Worm (Caenorhabditis elegans) whole organism, L4 larva: ENCODE measurements around the gene fbxa-84.

Source experiments
- ztf-11 ChIP-seq: fragments of 150-350 bp; optimal IDR thresholded peaks from 2 replicates; lab custom pipeline; 2014; ENCODE audit warnings: missing biosample characterization, missing genetic modification characterization
- ztf-7 ChIP-seq: fragments of 150-350 bp; optimal IDR thresholded peaks from 2 replicates; lab custom pipeline; 2014; ENCODE audit warnings: missing biosample characterization, missing genetic modification characterization

DNA sequence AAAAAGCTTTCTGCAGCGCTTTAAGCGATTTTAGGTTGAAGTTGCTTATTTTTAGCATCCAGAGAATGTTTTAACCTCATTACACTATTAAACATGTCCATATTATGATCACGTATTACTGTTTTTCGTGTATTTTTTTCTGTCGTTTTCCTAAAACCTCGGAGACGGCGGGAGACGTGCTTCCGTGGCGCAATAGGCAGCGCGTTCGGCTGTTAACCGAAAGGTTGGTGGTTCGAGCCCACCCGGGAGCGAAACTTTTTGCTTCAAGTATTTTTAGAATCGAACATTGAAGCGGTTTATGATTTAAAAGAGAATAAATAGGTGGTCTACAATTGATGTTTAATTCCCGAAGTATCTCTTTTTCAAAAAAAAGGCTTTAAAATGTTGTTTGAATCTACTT is 25.7 kb upstream of the fbxa-84 start:
- TF ChIP-seq ztf-7 (tag; lab: Kevin White, UChicago): no peak
- TF ChIP-seq ztf-11: no peak
